Fruit fly (Drosophila melanogaster): Measurements from ENCODE around the gene Phlpp.

Phlpp gene

DNA sequence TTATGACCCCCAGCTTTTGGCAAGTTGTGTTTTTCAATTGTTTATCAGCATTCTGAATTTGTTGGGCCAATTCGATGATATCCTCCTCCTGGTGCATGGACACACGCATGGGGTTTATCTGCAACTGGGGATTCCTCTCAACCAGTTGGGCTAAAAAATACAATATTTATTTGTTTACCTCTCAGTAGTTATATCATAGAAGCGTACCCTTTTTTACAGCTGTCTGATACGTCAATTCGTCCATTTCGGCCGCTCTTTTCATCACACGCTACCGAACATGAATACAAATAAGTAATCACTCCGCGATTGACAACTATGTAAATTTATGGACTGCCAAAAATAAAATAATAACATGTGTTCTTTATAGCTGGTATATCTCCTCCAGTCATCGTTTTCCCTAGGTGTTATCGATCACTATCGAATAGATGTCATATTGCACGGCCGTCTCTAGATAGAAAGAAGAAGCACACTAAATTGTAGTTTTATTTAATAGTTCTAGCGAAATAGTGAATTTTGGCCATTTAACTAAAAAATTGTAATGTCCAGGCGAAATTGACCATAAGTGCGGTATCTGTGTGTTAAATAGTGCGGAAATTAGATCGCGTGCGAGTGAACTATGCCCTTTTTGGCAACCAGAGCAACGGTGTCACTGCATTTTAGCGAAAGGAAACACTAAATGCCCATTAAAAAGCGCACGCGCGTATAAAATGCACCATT is 24.6 kb upstream of the Phlpp start, which contains the start of the genes mib2 and CG31800 (continued):
- no peak for TF ChIP-seq otp (GFP tag; IDR thresholded peaks at IDR 0.05)
- no peak for TF ChIP-seq CG8359 (GFP tag; optimal IDR thresholded peaks at IDR 0.05; ENCODE audit: borderline replicate concordance)
- no peak for TF ChIP-seq Optix (GFP tag; IDR thresholded peaks at IDR 0.05)
- no peak for TF ChIP-seq CG33213 (GFP tag; optimal IDR thresholded peaks at IDR 0.05)
- TF ChIP-seq fd64A (GFP tag; optimal IDR thresholded peaks at IDR 0.05) = no peak
- TF ChIP-seq gsb (GFP tag; IDR thresholded peaks at IDR 0.05) = no peak
- TF ChIP-seq bab2 (GFP tag; optimal IDR thresholded peaks at IDR 0.05) = no peak
- no peak for TF ChIP-seq bigmax (GFP tag; optimal IDR thresholded peaks at IDR 0.05)
- no peak for TF ChIP-seq sisA (GFP tag; IDR thresholded peaks at IDR 0.05)
- TF ChIP-seq CG34224 (GFP tag; IDR thresholded peaks at IDR 0.05; ENCODE audit: partially characterized antibody) = peak; percentile 80
- TF ChIP-seq Dip2 (GFP tag; IDR thresholded peaks at IDR 0.05) = no peak
- no peak for TF ChIP-seq psq (GFP tag; optimal IDR thresholded peaks at IDR 0.05)
- TF ChIP-seq onecut (GFP tag; IDR thresholded peaks at IDR 0.05) = no peak
- TF ChIP-seq NfI (GFP tag; optimal IDR thresholded peaks at IDR 0.05) = no peak
- TF ChIP-seq CG15696 (tag; optimal IDR thresholded peaks at IDR 0.05) = no peak
- no peak for TF ChIP-seq CG12071 (GFP tag; optimal IDR thresholded peaks at IDR 0.05)
- TF ChIP-seq chif (GFP tag; optimal IDR thresholded peaks at IDR 0.05) = no peak
- no peak for TF ChIP-seq zfh1 (GFP tag; IDR thresholded peaks at IDR 0.05)
- no peak for TF ChIP-seq Lhr (GFP tag; optimal IDR thresholded peaks at IDR 0.05)
- no peak for TF ChIP-seq CG10209 (GFP tag; optimal IDR thresholded peaks at IDR 0.05)
- no peak for TF ChIP-seq CG11398 (GFP tag; optimal IDR thresholded peaks at IDR 0.05)
- TF ChIP-seq Hey (tag; optimal IDR thresholded peaks at IDR 0.05) = no peak
- TF ChIP-seq CG3995 (GFP tag; optimal IDR thresholded peaks at IDR 0.05) = peak; percentile 48
- TF ChIP-seq amos (GFP tag; IDR thresholded peaks at IDR 0.05; ENCODE audit: partially characterized antibody) = peak; percentile 88
- no peak for TF ChIP-seq ems (GFP tag; optimal IDR thresholded peaks at IDR 0.05)
- TF ChIP-seq tna (GFP tag; IDR thresholded peaks at IDR 0.05; ENCODE audit: partially characterized antibody) = peak; percentile 69
- TF ChIP-seq Eip74EF (GFP tag; optimal IDR thresholded peaks at IDR 0.05) = no peak
- no peak for TF ChIP-seq lola (GFP tag; optimal IDR thresholded peaks at IDR 0.05)
- TF ChIP-seq nerfin-2 (GFP tag; IDR thresholded peaks at IDR 0.05; ENCODE audit: partially characterized antibody) = peak; percentile 78
- peak; percentile 15 for TF ChIP-seq CG7987 (GFP tag; optimal IDR thresholded peaks at IDR 0.05)
- no peak for TF ChIP-seq GATAe (GFP tag; conservative IDR thresholded peaks at IDR 0.05)
- no peak for TF ChIP-seq NC2α (GFP tag; optimal IDR thresholded peaks at IDR 0.05)
- no peak for TF ChIP-seq CG6854 (GFP tag; optimal IDR thresholded peaks at IDR 0.05)
- no peak for TF ChIP-seq dmrt99B (tag; optimal IDR thresholded peaks at IDR 0.05)
- TF ChIP-seq chn (GFP tag; optimal IDR thresholded peaks at IDR 0.05) = peak; percentile 1
- TF ChIP-seq CG12769 (tag; optimal IDR thresholded peaks at IDR 0.05) = no peak
- peak; percentile 55 for TF ChIP-seq hbn (GFP tag; IDR thresholded peaks at IDR 0.05; ENCODE audit: partially characterized antibody)
- peak; percentile 38 for TF ChIP-seq sug (tag; optimal IDR thresholded peaks at IDR 0.05)
- TF ChIP-seq CG12299 (tag; optimal IDR thresholded peaks at IDR 0.05) = no peak
- no peak for TF ChIP-seq insv (GFP tag; optimal IDR thresholded peaks at IDR 0.05)
- TF ChIP-seq CG17829 (tag; optimal IDR thresholded peaks at IDR 0.05) = peak; percentile 35
- TF ChIP-seq Ada2b (GFP tag; IDR thresholded peaks at IDR 0.05) = no peak
- no peak for TF ChIP-seq grn (GFP tag; optimal IDR thresholded peaks at IDR 0.05)
- TF ChIP-seq Dp (GFP tag; optimal IDR thresholded peaks at IDR 0.05) = no peak
- TF ChIP-seq fd102C (GFP tag; optimal IDR thresholded peaks at IDR 0.05) = no peak
- no peak for TF ChIP-seq toy (GFP tag; IDR thresholded peaks at IDR 0.05)
- TF ChIP-seq croc (GFP tag; conservative IDR thresholded peaks at IDR 0.05) = no peak
- TF ChIP-seq pum (GFP tag; optimal IDR thresholded peaks at IDR 0.05) = no peak
- no peak for TF ChIP-seq CG11085 (GFP tag; IDR thresholded peaks at IDR 0.05)

Data from whole organism, embryonic.